Fruit fly (Drosophila melanogaster) whole organism, prepupa: Measurements from ENCODE around the gene p38b.

Experiments
- Blimp-1 ChIP-seq: fragments of 200-800 bp; sonication (Bioruptor generic); optimal IDR thresholded peaks from 3 replicates; lab custom pipeline; 2017; ENCODE audit warnings: missing biosample characterization, missing genetic modification characterization, mild to moderate bottlenecking, moderate library complexity, missing genetic modification reagents
- CG11294 ChIP-seq: fragments of 200-800 bp; sonication (Bioruptor generic); IDR thresholded peaks from 2 replicates; pipeline ENCODE4 v1.3.6; 2022; ENCODE audit warnings: missing biosample characterization, missing genetic modification characterization
- CG11902 ChIP-seq: fragments of 200-800 bp; sonication (Bioruptor generic); optimal IDR thresholded peaks from 3 replicates; lab custom pipeline; 2016; ENCODE audit warnings: missing biosample characterization, missing genetic modification characterization
- CG15336 ChIP-seq: fragments of 200-800 bp; sonication (Bioruptor generic); IDR thresholded peaks from 2 replicates; pipeline ENCODE4 v1.3.6; 2022; ENCODE audit warnings: missing biosample characterization, missing genetic modification characterization
- CG1621 ChIP-seq: fragments of 200-800 bp; sonication (Bioruptor generic); optimal IDR thresholded peaks from 3 replicates; lab custom pipeline; 2018; ENCODE audit warnings: missing biosample characterization, mild to moderate bottlenecking, missing genetic modification characterization
- CG32006 ChIP-seq: fragments of 200-800 bp; sonication (Bioruptor generic); optimal IDR thresholded peaks from 3 replicates; lab custom pipeline; 2017; ENCODE audit warnings: missing biosample characterization, mild to moderate bottlenecking, missing genetic modification characterization
- CG34406 ChIP-seq: fragments of 200-800 bp; sonication (Bioruptor generic); optimal IDR thresholded peaks from 3 replicates; lab custom pipeline; 2016; ENCODE audit warnings: missing biosample characterization, missing genetic modification characterization
- CG3919 ChIP-seq: fragments of 200-800 bp; sonication (Bioruptor generic); optimal IDR thresholded peaks from 3 replicates; lab custom pipeline; 2016; ENCODE audit warnings: missing biosample characterization, missing genetic modification characterization
- CG4318 ChIP-seq: fragments of 200-800 bp; sonication (Bioruptor generic); optimal IDR thresholded peaks from 3 replicates; lab custom pipeline; 2017; ENCODE audit warnings: missing biosample characterization, mild to moderate bottlenecking, missing genetic modification characterization
- CG6163 ChIP-seq: fragments of 200-800 bp; sonication (Bioruptor generic); IDR thresholded peaks from 3 replicates; pipeline ENCODE4 v1.3.6; 2022; ENCODE audit warnings: missing biosample characterization, missing genetic modification characterization
- CG6808 ChIP-seq: fragments of 200-800 bp; sonication (Bioruptor generic); optimal IDR thresholded peaks from 3 replicates; lab custom pipeline; 2017; ENCODE audit warnings: missing biosample characterization, missing genetic modification characterization, mild to moderate bottlenecking, moderate library complexity, missing genetic modification reagents
- CG6854 ChIP-seq: fragments of 200-800 bp; sonication (Bioruptor generic); optimal IDR thresholded peaks from 2 replicates; lab custom pipeline; 2017; ENCODE audit warnings: missing biosample characterization, mild to moderate bottlenecking, missing genetic modification characterization
- CG7368 ChIP-seq: fragments of 200-800 bp; sonication (Bioruptor generic); optimal IDR thresholded peaks from 3 replicates; lab custom pipeline; 2016; ENCODE audit warnings: missing biosample characterization, missing genetic modification characterization
- CG8119 ChIP-seq: fragments of 200-800 bp; sonication (Bioruptor generic); IDR thresholded peaks from 3 replicates; pipeline ENCODE4 v1.3.6; 2022; ENCODE audit warnings: missing biosample characterization, missing genetic modification characterization
- CG8319 ChIP-seq: fragments of 200-800 bp; sonication (Bioruptor generic); optimal IDR thresholded peaks from 3 replicates; lab custom pipeline; 2016; ENCODE audit warnings: missing biosample characterization, missing genetic modification characterization
- CG8632 ChIP-seq: fragments of 200-800 bp; sonication (Bioruptor generic); optimal IDR thresholded peaks from 3 replicates; lab custom pipeline; 2016; ENCODE audit warnings: missing biosample characterization, missing genetic modification characterization
- CG9139 ChIP-seq: fragments of 200-800 bp; sonication (Bioruptor generic); optimal IDR thresholded peaks from 3 replicates; lab custom pipeline; 2017; ENCODE audit warnings: missing biosample characterization, mild to moderate bottlenecking, missing genetic modification characterization
- Eip93F ChIP-seq: fragments of 200-800 bp; sonication (Bioruptor generic); optimal IDR thresholded peaks from 2 replicates; lab custom pipeline; 2016; ENCODE audit warnings: missing biosample characterization, mild to moderate bottlenecking, missing genetic modification characterization
- Ets21C ChIP-seq: fragments of 200-800 bp; sonication (Bioruptor generic); optimal IDR thresholded peaks from 3 replicates; lab custom pipeline; 2016; ENCODE audit warnings: missing biosample characterization, missing genetic modification characterization
- Hr38 ChIP-seq: sonication (Bioruptor generic); optimal IDR thresholded peaks from 2 replicates; lab custom pipeline; 2016; ENCODE audit warnings: missing biosample characterization, missing genetic modification characterization
- Hr39 ChIP-seq: fragments of 200-800 bp; sonication (Bioruptor generic); optimal IDR thresholded peaks from 2 replicates; lab custom pipeline; 2016; ENCODE audit warnings: missing biosample characterization, missing genetic modification characterization
- Hr4 ChIP-seq: fragments of 200-800 bp; sonication (Bioruptor generic); optimal IDR thresholded peaks from 3 replicates; lab custom pipeline; 2016; ENCODE audit warnings: missing biosample characterization, missing genetic modification characterization
- Lpt ChIP-seq: fragments of 200-800 bp; sonication (Bioruptor generic); optimal IDR thresholded peaks from 3 replicates; lab custom pipeline; 2016; ENCODE audit warnings: missing biosample characterization, missing genetic modification characterization
- Met ChIP-seq: fragments of 200-800 bp; sonication (Bioruptor generic); optimal IDR thresholded peaks from 3 replicates; lab custom pipeline; 2016; ENCODE audit warnings: missing biosample characterization, missing genetic modification characterization
- Smox ChIP-seq: fragments of 200-800 bp; sonication (Bioruptor generic); optimal IDR thresholded peaks from 3 replicates; lab custom pipeline; 2016; ENCODE audit warnings: missing biosample characterization, missing genetic modification characterization
- Sox14 ChIP-seq: fragments of 200-800 bp; sonication (Bioruptor generic); optimal IDR thresholded peaks from 3 replicates; lab custom pipeline; 2016; ENCODE audit warnings: missing biosample characterization, missing genetic modification characterization
- cyc ChIP-seq: fragments of 200-800 bp; sonication (Bioruptor generic); optimal IDR thresholded peaks from 3 replicates; lab custom pipeline; 2016; ENCODE audit warnings: missing biosample characterization, missing genetic modification characterization
- dac ChIP-seq: fragments of 200-800 bp; sonication (Bioruptor generic); optimal IDR thresholded peaks from 2 replicates; lab custom pipeline; 2017; ENCODE audit warnings: missing biosample characterization, mild to moderate bottlenecking, missing genetic modification characterization
- dsx ChIP-seq: fragments of 200-800 bp; optimal IDR thresholded peaks from 3 replicates; lab custom pipeline; 2019; ENCODE audit warnings: missing biosample characterization, mild to moderate bottlenecking, missing genetic modification characterization, moderate library complexity; ENCODE audit not compliant: poor library complexity, severe bottlenecking
- eg ChIP-seq: fragments of 200-800 bp; sonication (Bioruptor generic); IDR thresholded peaks from 3 replicates; pipeline ENCODE4 v1.3.6; 2022; ENCODE audit warnings: missing biosample characterization, missing genetic modification characterization
- esn ChIP-seq: fragments of 200-800 bp; sonication (Bioruptor generic); optimal IDR thresholded peaks from 2 replicates; lab custom pipeline; 2016; ENCODE audit warnings: missing biosample characterization, mild to moderate bottlenecking, missing genetic modification characterization, moderate library complexity
- fd59A ChIP-seq: fragments of 200-800 bp; sonication (Bioruptor generic); optimal IDR thresholded peaks from 2 replicates; lab custom pipeline; 2017; ENCODE audit warnings: missing biosample characterization, mild to moderate bottlenecking, missing genetic modification characterization, missing genetic modification reagents
- fkh ChIP-seq: fragments of 200-800 bp; sonication (Bioruptor generic); optimal IDR thresholded peaks from 3 replicates; lab custom pipeline; 2017; ENCODE audit warnings: missing biosample characterization, mild to moderate bottlenecking, missing genetic modification characterization, moderate library complexity
- lz ChIP-seq: fragments of 200-800 bp; sonication (Bioruptor generic); optimal IDR thresholded peaks from 3 replicates; lab custom pipeline; 2016; ENCODE audit warnings: missing biosample characterization, missing genetic modification characterization
- net ChIP-seq: fragments of 200-800 bp; sonication (Bioruptor generic); optimal IDR thresholded peaks from 3 replicates; lab custom pipeline; 2016; ENCODE audit warnings: missing biosample characterization, missing genetic modification characterization
- pdm3 ChIP-seq: fragments of 200-800 bp; sonication (Bioruptor generic); optimal IDR thresholded peaks from 3 replicates; lab custom pipeline; 2016; ENCODE audit warnings: missing biosample characterization, missing genetic modification characterization
- spab ChIP-seq: fragments of 200-800 bp; sonication (Bioruptor generic); optimal IDR thresholded peaks from 2 replicates; lab custom pipeline; 2017; ENCODE audit warnings: missing biosample characterization, mild to moderate bottlenecking, missing genetic modification characterization, missing genetic modification reagents
- svp ChIP-seq: fragments of 200-800 bp; sonication (Bioruptor generic); peaks from one replicate; lab custom pipeline; 2016; ENCODE audit warnings: missing biosample characterization, missing genetic modification characterization
- topi ChIP-seq: fragments of 200-800 bp; sonication (Bioruptor generic); optimal IDR thresholded peaks from 3 replicates; lab custom pipeline; 2016; ENCODE audit warnings: missing biosample characterization, missing genetic modification characterization
- vri ChIP-seq: fragments of 200-800 bp; sonication (Bioruptor generic); optimal IDR thresholded peaks from 3 replicates; lab custom pipeline; 2016; ENCODE audit warnings: missing biosample characterization, mild to moderate bottlenecking, missing genetic modification characterization

p38b gene

DNA sequence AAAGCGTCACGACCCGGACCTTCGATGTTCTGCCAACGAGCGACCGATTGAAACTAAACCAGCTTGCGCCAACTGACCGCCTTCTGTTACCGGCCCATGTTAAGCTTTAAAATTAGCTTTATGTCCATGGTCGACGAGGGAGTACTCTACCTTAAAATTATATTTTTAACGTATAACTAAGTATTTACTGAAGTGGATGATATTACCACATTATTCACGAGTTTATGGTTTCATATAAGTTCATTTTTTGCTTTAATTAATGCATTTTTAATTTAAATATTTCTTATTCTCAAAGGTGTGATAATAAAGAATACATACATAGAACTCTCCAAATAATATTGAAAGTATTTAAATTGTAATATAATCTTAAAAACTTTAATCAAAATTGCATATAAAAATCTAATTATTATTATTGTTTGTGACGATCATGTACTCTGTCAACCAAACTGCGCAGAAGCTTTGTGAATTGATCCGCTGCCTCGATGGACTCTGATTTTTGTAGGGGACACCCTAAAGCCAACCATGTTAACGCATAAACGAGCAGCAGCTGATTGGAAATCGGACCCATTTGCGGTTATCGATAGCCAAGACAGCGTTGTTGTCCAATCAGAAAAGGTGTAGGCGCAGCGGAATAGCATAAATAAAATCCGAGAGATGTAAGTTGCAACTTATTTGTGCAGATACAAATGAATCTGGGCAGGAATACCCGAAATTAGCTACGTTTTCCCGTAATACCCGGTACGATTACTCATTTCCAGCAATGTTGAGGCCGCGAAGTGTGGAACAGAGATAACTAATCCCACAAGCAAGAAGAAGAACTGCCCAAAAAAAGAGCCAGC is at the start of gene p38b, which contains the start of gene CG9008 (continued):
- peak; percentile 10; the same call in 1 of the 2 replicates for TF ChIP-seq CG11294
- peak; percentile 68 for TF ChIP-seq topi
- TF ChIP-seq Met (GFP tag; lab: Kevin White, UChicago) = peak; percentile 76
- TF ChIP-seq CG11902 (GFP tag; lab: Kevin White, UChicago) = peak; percentile 67
- peak; percentile 76 for TF ChIP-seq net
- peak; percentile 56 for TF ChIP-seq Hr39
- no peak for TF ChIP-seq Hr38 (GFP tag; lab: Kevin White, UChicago)
- TF ChIP-seq svp (GFP tag; lab: Kevin White, UChicago) = peak; percentile 86
- peak; percentile 76 for TF ChIP-seq Eip93F (GFP tag; lab: Kevin White, UChicago)
- peak; percentile 65 for TF ChIP-seq CG7368
- peak; percentile 65 for TF ChIP-seq Blimp-1
- TF ChIP-seq, all 60 proteins: peak for 56

DNA sequence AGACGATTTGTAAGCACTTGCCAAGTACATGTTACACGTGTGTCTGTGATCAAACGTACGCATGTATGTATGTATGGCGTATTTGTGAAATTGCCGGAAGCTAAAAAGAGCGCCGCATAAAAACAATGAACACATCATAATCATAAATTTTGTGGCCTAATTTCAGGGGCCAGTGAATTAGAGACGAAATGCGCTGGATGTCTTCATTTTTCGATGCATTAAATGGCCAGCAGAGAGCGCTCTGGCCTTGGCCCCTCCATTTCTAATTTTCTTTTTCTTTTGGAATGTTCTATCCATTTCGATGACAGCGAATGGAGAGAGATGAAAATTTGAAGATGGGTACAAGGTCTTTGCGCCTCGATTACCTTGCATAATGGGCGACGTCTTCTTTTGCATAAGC is 48.2 kb upstream of the p38b start:
- TF ChIP-seq fkh (GFP tag; lab: Kevin White, UChicago) = no peak
- no peak for TF ChIP-seq CG8119 (GFP tag; lab: Robert Waterston, UW)
- no peak for TF ChIP-seq CG3919
- no peak for TF ChIP-seq topi
- no peak for TF ChIP-seq CG9139 (GFP tag; lab: Kevin White, UChicago)
- no peak for TF ChIP-seq Sox14
- TF ChIP-seq CG8319 (GFP tag; lab: Kevin White, UChicago) = no peak
- TF ChIP-seq Ets21C = no peak
- TF ChIP-seq fd59A (GFP tag; lab: Kevin White, UChicago) = no peak
- TF ChIP-seq lz (GFP tag; lab: Kevin White, UChicago) = no peak
- no peak for TF ChIP-seq CG4318 (GFP tag; lab: Kevin White, UChicago)
- TF ChIP-seq CG15336 (GFP tag; lab: Robert Waterston, UW) = no peak
- no peak for TF ChIP-seq dac
- TF ChIP-seq CG11902 (GFP tag; lab: Kevin White, UChicago) = no peak
- no peak for TF ChIP-seq net
- TF ChIP-seq eg (GFP tag; lab: Robert Waterston, UW) = no peak
- no peak for TF ChIP-seq Met (GFP tag; lab: Kevin White, UChicago)
- TF ChIP-seq CG1621 (tag; lab: Kevin White, UChicago) = no peak
- TF ChIP-seq Hr4 (GFP tag; lab: Kevin White, UChicago) = no peak

DNA sequence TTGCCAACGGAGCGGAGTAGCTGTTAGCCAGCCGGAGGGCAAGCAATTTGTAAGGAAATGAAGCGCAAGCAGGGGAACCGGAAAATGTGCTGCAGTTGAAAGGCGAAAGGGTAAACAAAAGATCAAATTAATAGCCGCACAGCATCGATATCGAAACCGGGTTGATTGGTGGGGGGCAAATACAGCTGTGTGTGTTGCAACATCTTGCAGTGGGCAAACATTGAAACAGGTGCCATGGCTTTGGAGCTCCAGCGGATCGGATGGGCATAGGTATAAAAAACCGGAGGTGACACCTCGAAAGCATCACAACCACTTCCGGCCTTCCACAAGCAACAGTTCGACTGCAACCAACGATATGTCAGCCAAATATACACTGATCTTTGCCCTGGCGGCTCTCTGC is 44.7 kb upstream of the p38b start, which contains the start of gene nur:
Gene nur (plus strand): TSS at position 301 of the 400 bp plus-strand sequence.
- TF ChIP-seq Lpt (GFP tag; lab: Kevin White, UChicago) (no peak), spab (GFP tag; lab: Kevin White, UChicago) (no peak), CG34406 (GFP tag; lab: Kevin White, UChicago) (no peak), pdm3 (GFP tag; lab: Kevin White, UChicago) (no peak), Smox (GFP tag; lab: Kevin White, UChicago) (no peak), cyc (GFP tag; lab: Kevin White, UChicago) (no peak), vri (GFP tag; lab: Kevin White, UChicago) (no peak), Hr4 (GFP tag; lab: Kevin White, UChicago) (no peak), dsx (GFP tag; lab: Kevin White, UChicago) (no peak), dac (no peak), CG32006 (no peak), CG6854 (GFP tag; lab: Kevin White, UChicago) (no peak), esn (GFP tag; lab: Kevin White, UChicago) (no peak), CG8632 (GFP tag; lab: Kevin White, UChicago) (no peak), CG6808 (GFP tag; lab: Kevin White, UChicago) (no peak), CG6163 (GFP tag; lab: Robert Waterston, UW) (no peak), Hr39 (no peak)
- TF ChIP-seq, all 60 proteins: peak for 0
